Worm (Caenorhabditis elegans) whole organism, early embryonic: ENCODE results near the gene T25B2.1.

ENCODE experiments used
- B0310.2 ChIP-seq: sonication (generic microtip); optimal IDR thresholded peaks from 2 replicates; lab custom pipeline; 2016; ENCODE audit warnings: mild to moderate bottlenecking, missing genetic modification characterization, missing compliant biosample characterization
- F13C5.2 ChIP-seq: sonication (generic microtip); optimal IDR thresholded peaks from 2 replicates; lab custom pipeline; 2017; ENCODE audit warnings: mild to moderate bottlenecking, missing genetic modification characterization, inconsistent platforms, missing compliant biosample characterization
- aly-1 ChIP-seq: sonication (generic microtip); optimal IDR thresholded peaks from 2 replicates; lab custom pipeline; 2016; ENCODE audit warnings: missing genetic modification characterization, missing compliant biosample characterization
- ama-1 ChIP-seq: fragments of 150-350 bp; optimal IDR thresholded peaks from 2 replicates; lab custom pipeline; 2014
- ceh-13 ChIP-seq: fragments of 200-800 bp; sonication (Bioruptor generic); optimal IDR thresholded peaks from 2 replicates; lab custom pipeline; 2018; ENCODE audit warnings: mild to moderate bottlenecking, missing genetic modification characterization, missing compliant biosample characterization
- ceh-36 ChIP-seq: sonication (generic microtip); optimal IDR thresholded peaks from 2 replicates; lab custom pipeline; 2016; ENCODE audit warnings: missing genetic modification characterization, inconsistent platforms, missing compliant biosample characterization
- ets-7 ChIP-seq: sonication (generic microtip); optimal IDR thresholded peaks from 2 replicates; lab custom pipeline; 2016; ENCODE audit warnings: missing genotype, missing genetic modification characterization, missing compliant biosample characterization
- flt-1 ChIP-seq: fragments of 200-800 bp; sonication (Bioruptor generic); IDR thresholded peaks from 2 replicates; pipeline ENCODE4 v1.3.6; 2022; ENCODE audit warnings: missing genetic modification characterization, missing compliant biosample characterization
- hmbx-1 ChIP-seq: sonication (generic microtip); optimal IDR thresholded peaks from 2 replicates; lab custom pipeline; 2016; ENCODE audit warnings: mild to moderate bottlenecking, missing genetic modification characterization, missing compliant biosample characterization
- hmg-4 ChIP-seq: fragments of 200-800 bp; sonication (Bioruptor generic); optimal IDR thresholded peaks from 2 replicates; lab custom pipeline; 2018; ENCODE audit warnings: mild to moderate bottlenecking, missing genetic modification characterization, missing compliant biosample characterization
- hnd-1 ChIP-seq: sonication (generic microtip); optimal IDR thresholded peaks from 2 replicates; lab custom pipeline; 2016; ENCODE audit warnings: missing genetic modification characterization, missing compliant biosample characterization
- pes-1 ChIP-seq: fragments of 200-800 bp; sonication (Bioruptor generic); IDR thresholded peaks from 2 replicates; pipeline ENCODE4 v1.3.6; 2022; ENCODE audit warnings: missing genetic modification reagents, missing genetic modification characterization, missing compliant biosample characterization
- scrt-1 ChIP-seq: fragments of 200-800 bp; sonication (Bioruptor generic); IDR thresholded peaks from 2 replicates; pipeline ENCODE4 v1.3.6; 2022; ENCODE audit warnings: missing genetic modification characterization, missing compliant biosample characterization
- sea-1 ChIP-seq: fragments of 200-800 bp; sonication (Bioruptor generic); conservative IDR thresholded peaks from 2 replicates; pipeline ENCODE4 v1.3.6; 2022; ENCODE audit warnings: missing genetic modification characterization, missing compliant biosample characterization
- tbx-11 ChIP-seq: fragments of 200-800 bp; sonication (Bioruptor generic); IDR thresholded peaks from 2 replicates; pipeline ENCODE4 v1.3.6; 2022; ENCODE audit warnings: missing genetic modification characterization, missing compliant biosample characterization
- tbx-37 ChIP-seq: fragments of 200-800 bp; sonication (Bioruptor generic); conservative IDR thresholded peaks from 2 replicates; pipeline ENCODE4 v1.3.6; 2022; ENCODE audit warnings: missing genetic modification reagents, missing genetic modification characterization, missing compliant biosample characterization
- tra-4 ChIP-seq: sonication (generic microtip); optimal IDR thresholded peaks from 2 replicates; lab custom pipeline; 2017; ENCODE audit warnings: missing genetic modification characterization, missing compliant biosample characterization

The T25B2.1 gene

DNA sequence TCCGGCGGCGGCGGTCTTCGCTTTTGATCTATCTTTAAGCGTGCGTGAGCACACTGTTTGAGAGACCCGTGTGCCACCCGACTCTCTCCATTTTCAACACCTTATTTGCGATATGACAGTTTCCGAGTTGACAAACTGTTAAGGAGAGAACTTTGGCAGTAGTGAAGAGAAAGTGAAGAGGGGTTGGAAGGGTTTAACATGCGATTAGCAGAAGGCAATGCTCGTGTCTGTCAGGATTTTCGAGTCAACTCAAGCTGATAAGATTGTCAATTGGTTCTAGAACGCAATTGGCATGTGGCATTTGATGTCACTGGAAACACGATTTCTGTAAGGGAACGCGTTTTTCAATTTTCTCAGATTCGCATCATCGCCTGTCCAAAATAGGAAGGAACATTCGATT lies 6.4 kb upstream of the T25B2.1 start:
- no peak for TF ChIP-seq tbx-37 (GFP tag; lab: Robert Waterston, UW)
- TF ChIP-seq sea-1 (GFP tag; lab: Robert Waterston, UW), result no peak
- TF ChIP-seq ceh-13 (GFP tag; lab: Kevin White, UChicago), result no peak
- no peak for TF ChIP-seq pes-1 (GFP tag; lab: Robert Waterston, UW)
- TF ChIP-seq ets-7 (tag; lab: Kevin White, UChicago), result no peak
- no peak for TF ChIP-seq ama-1
- no peak for TF ChIP-seq F13C5.2 (tag; lab: Kevin White, UChicago)
- TF ChIP-seq hmg-4 (GFP tag; lab: Kevin White, UChicago), result no peak
- TF ChIP-seq aly-1 (tag; lab: Kevin White, UChicago), result no peak
- no peak for TF ChIP-seq hnd-1 (tag; lab: Kevin White, UChicago)
- no peak for TF ChIP-seq tbx-11 (GFP tag; lab: Robert Waterston, UW)
- no peak for TF ChIP-seq scrt-1 (GFP tag; lab: Robert Waterston, UW)

DNA sequence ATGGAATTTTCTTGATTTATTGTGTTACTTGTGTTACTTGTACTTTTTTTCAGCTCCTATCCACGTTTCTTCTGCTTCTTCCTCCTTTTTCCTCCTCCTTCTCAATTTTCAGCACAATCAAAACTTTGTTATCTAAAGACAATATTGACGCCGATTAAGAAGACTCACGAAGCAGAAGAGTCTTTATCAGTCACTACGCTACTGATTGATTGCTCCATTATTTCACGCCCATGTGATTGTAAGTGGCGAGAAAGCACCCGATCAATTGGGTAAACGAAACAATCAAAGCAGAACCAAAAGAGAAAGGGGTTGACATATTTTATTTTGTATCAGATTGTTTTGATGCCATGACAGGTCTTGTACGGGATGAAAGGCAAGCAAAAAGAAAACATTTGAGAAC lies 4.5 kb upstream of the T25B2.1 start, which contains the start of gene T25B2.2:
Gene T25B2.2, plus strand, starts transcription at position 392 of the 400 bp plus-strand sequence.
- TF ChIP-seq ets-7 (tag; lab: Kevin White, UChicago), result no peak
- TF ChIP-seq tbx-11 (GFP tag; lab: Robert Waterston, UW), result no peak
- TF ChIP-seq hmg-4 (GFP tag; lab: Kevin White, UChicago), result no peak
- TF ChIP-seq tbx-37 (GFP tag; lab: Robert Waterston, UW), result no peak
- no peak for TF ChIP-seq hmbx-1 (tag; lab: Kevin White, UChicago)
- no peak for TF ChIP-seq scrt-1 (GFP tag; lab: Robert Waterston, UW)
- no peak for TF ChIP-seq ceh-36
- no peak for TF ChIP-seq flt-1 (GFP tag; lab: Robert Waterston, UW)
- no peak for TF ChIP-seq pes-1 (GFP tag; lab: Robert Waterston, UW)
- TF ChIP-seq hnd-1 (tag; lab: Kevin White, UChicago), result no peak
- TF ChIP-seq B0310.2 (tag; lab: Kevin White, UChicago), result no peak
- no peak for TF ChIP-seq ama-1
- no peak for TF ChIP-seq F13C5.2 (tag; lab: Kevin White, UChicago)
- TF ChIP-seq sea-1 (GFP tag; lab: Robert Waterston, UW), result no peak
- TF ChIP-seq aly-1 (tag; lab: Kevin White, UChicago), result no peak
- TF ChIP-seq ceh-13 (GFP tag; lab: Kevin White, UChicago), result no peak
- TF ChIP-seq tra-4 (tag; lab: Kevin White, UChicago), result no peak

DNA sequence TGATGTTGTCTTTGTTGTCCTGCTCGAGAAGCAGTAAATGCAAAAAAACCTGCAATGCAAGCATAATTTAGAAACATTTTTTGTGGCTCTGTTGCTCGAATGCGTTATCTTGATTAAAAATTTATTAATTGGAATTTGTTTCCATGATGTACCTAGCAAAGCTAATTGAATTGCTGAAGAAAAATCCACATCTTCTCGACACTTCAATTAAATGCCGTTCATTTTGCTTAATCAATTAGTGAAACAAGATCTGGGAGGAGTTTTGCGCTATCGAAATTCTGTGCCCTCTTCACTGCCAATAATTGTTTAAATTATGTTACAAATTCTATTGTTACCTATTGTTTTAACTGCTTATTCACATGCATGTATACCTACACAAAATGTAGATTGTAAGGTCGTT lies 2.1 kb downstream of the T25B2.1 start, which contains the start of gene T25B2.3:
Gene T25B2.3, plus strand, starts transcription at position 301 of the 400 bp plus-strand sequence.
- TF ChIP-seq hmbx-1 (tag; lab: Kevin White, UChicago) (no peak), tbx-37 (GFP tag; lab: Robert Waterston, UW) (no peak), F13C5.2 (tag; lab: Kevin White, UChicago) (no peak), tra-4 (tag; lab: Kevin White, UChicago) (no peak), flt-1 (GFP tag; lab: Robert Waterston, UW) (no peak), hmg-4 (GFP tag; lab: Kevin White, UChicago) (no peak), B0310.2 (tag; lab: Kevin White, UChicago) (no peak)

DNA sequence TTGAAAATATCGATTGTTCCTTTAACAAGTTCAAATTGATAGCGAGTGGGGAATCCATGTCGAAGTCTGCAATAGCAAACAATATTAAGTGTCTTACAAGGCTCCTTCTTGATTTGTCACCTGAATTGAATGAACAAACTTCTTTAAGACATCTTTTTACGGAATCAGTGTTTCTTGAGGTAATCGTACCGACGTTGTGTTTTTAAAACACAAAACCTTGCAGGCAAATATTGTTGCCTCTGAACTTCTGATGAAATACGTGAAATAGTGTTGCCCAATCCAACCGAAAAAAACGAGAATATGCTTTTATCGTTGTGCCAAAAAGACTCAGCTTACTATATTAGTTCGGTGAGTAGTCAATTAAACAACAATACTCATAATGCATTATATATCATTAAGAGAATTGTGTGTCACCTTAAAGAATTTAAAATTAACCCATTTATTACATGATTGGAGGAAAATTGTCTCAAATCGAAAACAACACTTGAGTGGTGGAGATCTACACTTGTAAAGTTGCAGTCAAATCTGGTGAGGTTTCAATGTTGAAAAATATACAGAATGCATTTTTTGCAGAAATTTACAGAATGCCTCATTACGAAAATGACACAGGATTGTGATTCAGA lies 4.3 kb downstream of the T25B2.1 start, which contains the start of the genes T25B2.4 and T13C5.3:
Gene T25B2.4, plus strand, starts transcription at position 301 of the 623 bp plus-strand sequence.
Gene T13C5.3, plus strand, starts transcription at position 573 of the 623 bp plus-strand sequence.
- TF ChIP-seq tra-4 (tag; lab: Kevin White, UChicago) (no peak), pes-1 (GFP tag; lab: Robert Waterston, UW) (no peak), ceh-36 (no peak), ama-1 (no peak), sea-1 (GFP tag; lab: Robert Waterston, UW) (no peak)

DNA sequence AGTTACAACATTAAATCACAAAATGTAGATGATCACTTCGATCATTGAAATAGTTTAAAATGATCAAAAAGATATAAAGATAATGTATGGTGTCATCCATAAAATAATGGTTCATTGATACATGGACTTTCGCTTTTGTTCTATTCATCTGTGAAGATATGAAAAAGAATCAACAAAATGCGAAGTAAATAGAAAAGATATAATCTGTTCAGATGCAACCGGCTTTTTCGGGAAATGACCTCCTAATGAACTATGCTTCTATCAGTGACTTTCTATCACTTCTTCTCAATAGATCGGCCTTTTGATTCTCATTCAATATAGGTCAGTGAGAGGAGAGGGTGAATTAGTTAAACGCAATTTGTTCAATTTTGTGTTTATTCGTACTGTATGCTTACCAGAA lies 5.2 kb downstream of the T25B2.1 start:
- TF ChIP-seq ets-7 (tag; lab: Kevin White, UChicago), result no peak
- no peak for TF ChIP-seq scrt-1 (GFP tag; lab: Robert Waterston, UW)

DNA sequence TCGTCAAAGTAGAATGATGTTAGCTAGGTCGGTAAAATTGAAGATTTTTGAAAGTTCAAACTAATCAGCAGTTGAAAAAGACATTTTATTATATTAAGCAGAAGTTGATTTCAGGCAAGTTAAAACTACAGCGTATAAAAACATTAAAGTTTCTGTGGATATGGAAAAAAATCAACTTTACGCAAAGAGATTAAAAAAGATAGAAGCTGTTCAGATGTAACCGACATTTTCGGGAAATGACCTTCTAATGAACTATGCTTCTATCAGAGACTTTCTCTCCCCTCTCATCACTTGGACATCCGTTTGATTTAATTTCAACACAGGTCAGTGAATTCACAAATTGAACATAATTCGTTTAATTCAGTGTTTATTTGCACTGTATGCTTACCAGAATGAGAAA lies 6.5 kb downstream of the T25B2.1 start, which contains the start of gene T13C5.7:
Gene T13C5.7, plus strand, starts transcription at position 301 of the 400 bp plus-strand sequence.
- no peak for TF ChIP-seq hmbx-1 (tag; lab: Kevin White, UChicago)
- TF ChIP-seq hmg-4 (GFP tag; lab: Kevin White, UChicago), result no peak
- no peak for TF ChIP-seq tbx-11 (GFP tag; lab: Robert Waterston, UW)
- TF ChIP-seq sea-1 (GFP tag; lab: Robert Waterston, UW), result no peak
- no peak for TF ChIP-seq ama-1
- no peak for TF ChIP-seq ceh-13 (GFP tag; lab: Kevin White, UChicago)
- no peak for TF ChIP-seq tra-4 (tag; lab: Kevin White, UChicago)
- no peak for TF ChIP-seq aly-1 (tag; lab: Kevin White, UChicago)

DNA sequence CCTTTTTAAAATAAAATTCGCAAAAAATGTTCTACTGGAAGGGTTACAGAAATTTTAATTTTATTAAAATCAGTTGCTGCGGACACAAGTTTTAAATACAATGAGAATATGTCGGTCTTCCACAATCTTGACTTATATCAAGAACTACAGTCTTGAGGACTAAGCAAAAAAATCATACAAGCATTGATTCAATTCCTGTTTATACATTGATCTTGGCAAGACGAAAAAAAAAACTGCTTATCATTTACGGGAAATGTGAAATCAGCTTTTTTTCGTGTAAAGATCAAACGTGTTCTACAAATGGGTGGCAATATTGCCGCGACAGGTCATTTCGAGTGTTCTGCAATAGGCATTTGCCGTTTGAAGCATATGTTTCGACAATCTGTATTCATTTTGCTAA lies 11.0 kb downstream of the T25B2.1 start, which contains the start of gene T13C5.2:
Gene T13C5.2, plus strand, starts transcription at position 301 of the 400 bp plus-strand sequence.
- TF ChIP-seq aly-1 (tag; lab: Kevin White, UChicago) (no peak), tbx-11 (GFP tag; lab: Robert Waterston, UW) (no peak), ama-1 (no peak), B0310.2 (tag; lab: Kevin White, UChicago) (no peak), ceh-13 (GFP tag; lab: Kevin White, UChicago) (no peak), hmg-4 (GFP tag; lab: Kevin White, UChicago) (no peak), hnd-1 (tag; lab: Kevin White, UChicago) (no peak), tbx-37 (GFP tag; lab: Robert Waterston, UW) (no peak), ets-7 (tag; lab: Kevin White, UChicago) (no peak), ceh-36 (no peak), F13C5.2 (tag; lab: Kevin White, UChicago) (no peak), scrt-1 (GFP tag; lab: Robert Waterston, UW) (no peak), tra-4 (tag; lab: Kevin White, UChicago) (no peak)
